Fruit fly (Drosophila melanogaster) whole organism, embryonic: ENCODE measurements around the gene CG5254.

Experiments used
- ATbp ChIP-seq: fragments of 200-800 bp; sonication (Bioruptor generic); optimal IDR thresholded peaks from 2 replicates; lab custom pipeline; 2017; ENCODE audit warnings: missing biosample characterization, mild to moderate bottlenecking, missing genetic modification characterization, missing genetic modification reagents
- Bdp1 ChIP-seq: fragments of 200-800 bp; sonication (Bioruptor generic); optimal IDR thresholded peaks from 3 replicates; lab custom pipeline; 2016; ENCODE audit warnings: missing biosample characterization, missing genetic modification characterization
- Blimp-1 ChIP-seq: fragments of 200-800 bp; sonication (Bioruptor generic); optimal IDR thresholded peaks from 3 replicates; lab custom pipeline; 2018; ENCODE audit warnings: missing biosample characterization, missing genetic modification characterization, mild to moderate bottlenecking, moderate library complexity, missing genetic modification reagents
- CG11504 ChIP-seq: fragments of 200-800 bp; sonication (Bioruptor generic); optimal IDR thresholded peaks from 3 replicates; lab custom pipeline; 2019; ENCODE audit warnings: missing biosample characterization, mild to moderate bottlenecking, missing genetic modification characterization, moderate library complexity
- CG12071 ChIP-seq: fragments of 200-800 bp; sonication (Bioruptor generic); optimal IDR thresholded peaks from 3 replicates; lab custom pipeline; 2018; ENCODE audit warnings: missing biosample characterization, mild to moderate bottlenecking, missing genetic modification characterization
- CG1233 ChIP-seq: fragments of 200-800 bp; sonication (Bioruptor generic); optimal IDR thresholded peaks from 4 replicates; lab custom pipeline; 2018; ENCODE audit warnings: missing biosample characterization, mild to moderate bottlenecking, missing genetic modification characterization
- CG12659 ChIP-seq: fragments of 200-800 bp; sonication (Bioruptor generic); optimal IDR thresholded peaks from 3 replicates; lab custom pipeline; 2017; ENCODE audit warnings: mild to moderate bottlenecking, missing biosample characterization, missing genetic modification reagents, missing genetic modification characterization
- CG13123 ChIP-seq: fragments of 200-800 bp; sonication (Bioruptor generic); optimal IDR thresholded peaks from 2 replicates; lab custom pipeline; 2016; ENCODE audit warnings: missing biosample characterization, missing genetic modification characterization
- CG16813 ChIP-seq: fragments of 200-800 bp; sonication (Bioruptor generic); IDR thresholded peaks from 3 replicates; pipeline ENCODE4 v1.3.6; 2022; ENCODE audit warnings: missing biosample characterization, missing genetic modification characterization; ENCODE audit not compliant: partially characterized antibody
- CG17385 ChIP-seq: fragments of 200-800 bp; sonication (Bioruptor generic); optimal IDR thresholded peaks from 3 replicates; lab custom pipeline; 2018; ENCODE audit warnings: missing biosample characterization, mild to moderate bottlenecking, missing genetic modification characterization
- CG3281 ChIP-seq: fragments of 200-800 bp; sonication (Bioruptor generic); optimal IDR thresholded peaks from 3 replicates; lab custom pipeline; 2017; ENCODE audit warnings: missing biosample characterization, mild to moderate bottlenecking, missing genetic modification characterization
- CG33557 ChIP-seq: fragments of 200-800 bp; sonication (Bioruptor generic); optimal IDR thresholded peaks from 2 replicates; lab custom pipeline; 2019; ENCODE audit warnings: missing biosample characterization, mild to moderate bottlenecking, missing genetic modification characterization, moderate library complexity
- CG3995 ChIP-seq: fragments of 200-800 bp; sonication (Bioruptor generic); optimal IDR thresholded peaks from 3 replicates; lab custom pipeline; 2016; ENCODE audit warnings: missing biosample characterization, missing genetic modification characterization
- CG4707 ChIP-seq: fragments of 200-800 bp; sonication (Bioruptor generic); optimal IDR thresholded peaks from 2 replicates; lab custom pipeline; 2018; ENCODE audit warnings: missing biosample characterization, mild to moderate bottlenecking, missing genetic modification characterization, moderate library complexity
- CG4730 ChIP-seq: fragments of 200-800 bp; sonication (Bioruptor generic); IDR thresholded peaks from 2 replicates; pipeline ENCODE4 v1.3.6; 2022; ENCODE audit warnings: missing biosample characterization, missing genetic modification characterization
- CG6654 ChIP-seq: fragments of 200-800 bp; sonication (Bioruptor generic); optimal IDR thresholded peaks from 2 replicates; lab custom pipeline; 2017; ENCODE audit warnings: missing biosample characterization, mild to moderate bottlenecking, missing genetic modification characterization
- CG6813 ChIP-seq: fragments of 200-800 bp; sonication (Bioruptor generic); optimal IDR thresholded peaks from 2 replicates; lab custom pipeline; 2017; ENCODE audit warnings: missing biosample characterization, missing genetic modification characterization, mild to moderate bottlenecking, moderate library complexity, missing genetic modification reagents
- CG8290 ChIP-seq, 3 experiments: fragments of 200-800 bp; sonication (Bioruptor generic); optimal IDR thresholded peaks; 2 replicates each; lab custom pipeline; 2016 to 2019; ENCODE audit warnings: missing biosample characterization in 3 of 3, missing genetic modification characterization in 3 of 3, mild to moderate bottlenecking in 2 of 3, moderate library complexity in 1 of 3
- CrebB ChIP-seq: fragments of 200-800 bp; sonication (Bioruptor generic); optimal IDR thresholded peaks from 3 replicates; lab custom pipeline; 2018; ENCODE audit warnings: missing biosample characterization, mild to moderate bottlenecking, missing genetic modification characterization
- Dll ChIP-seq: fragments of 200-800 bp; sonication (Bioruptor generic); IDR thresholded peaks from 4 replicates; pipeline ENCODE4 v1.3.6; 2022; ENCODE audit warnings: missing biosample characterization, missing genetic modification characterization; ENCODE audit not compliant: partially characterized antibody
- Dref ChIP-seq: fragments of 200-800 bp; sonication (Bioruptor generic); IDR thresholded peaks from 2 replicates; pipeline ENCODE4 v1.3.6; 2022; ENCODE audit warnings: missing biosample characterization, missing genetic modification characterization
- E2f1 ChIP-seq: fragments of 200-800 bp; sonication (Bioruptor generic); IDR thresholded peaks from 2 replicates; pipeline ENCODE4 v1.3.6; 2022; ENCODE audit warnings: missing biosample characterization, missing genetic modification characterization
- Fer1 ChIP-seq: fragments of 200-800 bp; sonication (Bioruptor generic); optimal IDR thresholded peaks from 2 replicates; lab custom pipeline; 2017; ENCODE audit warnings: missing biosample characterization, mild to moderate bottlenecking, missing genetic modification characterization
- GATAe ChIP-seq: fragments of 200-800 bp; sonication (Bioruptor generic); conservative IDR thresholded peaks from 2 replicates; pipeline ENCODE4 v1.3.6; 2022; ENCODE audit warnings: missing biosample characterization, missing genetic modification characterization
- Gug ChIP-seq: fragments of 200-800 bp; sonication (Bioruptor generic); IDR thresholded peaks from 4 replicates; pipeline ENCODE4 v1.3.6; 2022; ENCODE audit warnings: missing biosample characterization, missing genetic modification characterization
- HLH3B ChIP-seq: fragments of 200-800 bp; sonication (Bioruptor generic); IDR thresholded peaks from 2 replicates; pipeline ENCODE4 v1.3.6; 2022; ENCODE audit warnings: missing biosample characterization, missing genetic modification characterization
- Hr51 ChIP-seq, 2 experiments: fragments of 200-800 bp; sonication (Bioruptor generic); optimal IDR thresholded peaks; 2 replicates in 1 of 2; 3 replicates in 1 of 2; lab custom pipeline; 2016 to 2018; ENCODE audit warnings: missing biosample characterization in 2 of 2, missing genetic modification characterization in 2 of 2, mild to moderate bottlenecking in 1 of 2, moderate library complexity in 1 of 2
- MTF-1 ChIP-seq: fragments of 200-800 bp; sonication (Bioruptor generic); optimal IDR thresholded peaks from 2 replicates; lab custom pipeline; 2018; ENCODE audit warnings: missing biosample characterization, mild to moderate bottlenecking, missing genetic modification characterization, borderline replicate concordance
- NC2α ChIP-seq: fragments of 200-800 bp; sonication (Bioruptor generic); optimal IDR thresholded peaks from 2 replicates; lab custom pipeline; 2016; ENCODE audit warnings: missing biosample characterization, missing genetic modification characterization
- NfI ChIP-seq: fragments of 200-800 bp; sonication (Bioruptor generic); optimal IDR thresholded peaks from 3 replicates; lab custom pipeline; 2018; ENCODE audit warnings: missing biosample characterization, mild to moderate bottlenecking, missing genetic modification characterization, moderate library complexity
- Optix ChIP-seq: fragments of 200-800 bp; sonication (Bioruptor generic); IDR thresholded peaks from 3 replicates; pipeline ENCODE4 v1.3.6; 2022; ENCODE audit warnings: missing biosample characterization, missing genetic modification characterization
- Sox100B ChIP-seq: fragments of 200-800 bp; sonication (Bioruptor generic); optimal IDR thresholded peaks from 3 replicates; lab custom pipeline; 2018; ENCODE audit warnings: missing biosample characterization, mild to moderate bottlenecking, missing genetic modification characterization
- Xrp1 ChIP-seq: fragments of 200-800 bp; sonication (Bioruptor generic); IDR thresholded peaks from 2 replicates; pipeline ENCODE4 v1.3.6; 2022; ENCODE audit warnings: missing biosample characterization, missing genetic modification characterization
- ab ChIP-seq: fragments of 200-800 bp; sonication (Bioruptor generic); optimal IDR thresholded peaks from 2 replicates; lab custom pipeline; 2016; ENCODE audit warnings: missing biosample characterization, missing genetic modification characterization
- az2 ChIP-seq: fragments of 200-800 bp; sonication (Bioruptor generic); optimal IDR thresholded peaks from 3 replicates; lab custom pipeline; 2016; ENCODE audit warnings: missing biosample characterization, missing genetic modification characterization
- caup ChIP-seq: fragments of 200-800 bp; sonication (Bioruptor generic); optimal IDR thresholded peaks from 3 replicates; lab custom pipeline; 2017; ENCODE audit warnings: missing biosample characterization, mild to moderate bottlenecking, missing genetic modification characterization, moderate library complexity; ENCODE audit not compliant: severe bottlenecking
- crc ChIP-seq: fragments of 200-800 bp; sonication (Bioruptor generic); optimal IDR thresholded peaks from 2 replicates; lab custom pipeline; 2016; ENCODE audit warnings: missing biosample characterization, missing genetic modification characterization
- cwo ChIP-seq: fragments of 200-800 bp; sonication (Bioruptor generic); optimal IDR thresholded peaks from 3 replicates; lab custom pipeline; 2017; ENCODE audit warnings: missing biosample characterization, missing genetic modification characterization, mild to moderate bottlenecking, moderate library complexity, missing genetic modification reagents
- dpn ChIP-seq, 2 experiments: fragments of 200-800 bp; sonication (Bioruptor generic); optimal IDR thresholded peaks; 3 replicates each; lab custom pipeline; 2016; ENCODE audit warnings: missing biosample characterization in 2 of 2, missing genetic modification characterization in 2 of 2
- ham ChIP-seq: fragments of 200-800 bp; sonication (Bioruptor generic); IDR thresholded peaks from 2 replicates; pipeline ENCODE4 v1.3.6; 2022; ENCODE audit warnings: missing biosample characterization, missing genetic modification characterization
- jing ChIP-seq: fragments of 200-800 bp; sonication (Bioruptor generic); optimal IDR thresholded peaks from 2 replicates; lab custom pipeline; 2018; ENCODE audit warnings: missing biosample characterization, mild to moderate bottlenecking, missing genetic modification characterization
- kni ChIP-seq: fragments of 200-800 bp; sonication (Bioruptor generic); optimal IDR thresholded peaks from 3 replicates; lab custom pipeline; 2017; ENCODE audit warnings: mild to moderate bottlenecking, missing biosample characterization, missing genetic modification reagents, missing genetic modification characterization
- nerfin-2 ChIP-seq: fragments of 200-800 bp; sonication (Bioruptor generic); IDR thresholded peaks from 2 replicates; pipeline ENCODE4 v1.3.6; 2022; ENCODE audit warnings: missing biosample characterization, missing genetic modification characterization; ENCODE audit not compliant: partially characterized antibody
- oc ChIP-seq: fragments of 200-800 bp; sonication (Bioruptor generic); optimal IDR thresholded peaks from 2 replicates; lab custom pipeline; 2018; ENCODE audit warnings: missing biosample characterization, mild to moderate bottlenecking, missing genetic modification characterization, moderate library complexity
- onecut ChIP-seq: fragments of 200-800 bp; sonication (Bioruptor generic); IDR thresholded peaks from 2 replicates; pipeline ENCODE4 v1.3.6; 2022; ENCODE audit warnings: missing biosample characterization, missing genetic modification characterization
- scrt ChIP-seq: fragments of 200-800 bp; sonication (Bioruptor generic); optimal IDR thresholded peaks from 2 replicates; lab custom pipeline; 2018; ENCODE audit warnings: missing biosample characterization, mild to moderate bottlenecking, missing genetic modification characterization, moderate library complexity
- wdn ChIP-seq: fragments of 200-800 bp; sonication (Bioruptor generic); IDR thresholded peaks from 2 replicates; pipeline ENCODE4 v1.3.6; 2022; ENCODE audit warnings: missing biosample characterization, missing genetic modification characterization
- zfh2 ChIP-seq: fragments of 200-800 bp; sonication (Bioruptor generic); optimal IDR thresholded peaks from 2 replicates; lab custom pipeline; 2016; ENCODE audit warnings: missing biosample characterization, missing genetic modification characterization

Gene CG5254

dm6 chrX:768480-769123, 18.5 kb downstream of the CG5254 start (continued):
- TF ChIP-seq CrebB (tag; lab: Kevin White, UChicago) (no peak), CG12659 (no peak), Optix (GFP tag; lab: Robert Waterston, UW) (0 out of 3 replicates have a peak, but pooled peaks have one; percentile 7), kni (GFP tag; lab: Kevin White, UChicago) (peak; percentile 79), cwo (no peak), onecut (no peak), Dll (no peak), MTF-1 (GFP tag; lab: Kevin White, UChicago) (no peak), GATAe (GFP tag; lab: Robert Waterston, UW) (no peak), Xrp1 (GFP tag; lab: Robert Waterston, UW) (peak; percentile 38; the same call in 1 of the 2 replicates), HLH3B (no peak), CG1233 (GFP tag; lab: Kevin White, UChicago) (peak; percentile 6), oc (peak; percentile 88), Sox100B (no peak), CG12071 (GFP tag; lab: Kevin White, UChicago) (no peak), CG11504 (no peak), scrt (no peak), caup (GFP tag; lab: Kevin White, UChicago) (no peak), dpn (GFP tag; optimal IDR thresholded peaks at IDR 0.05; lab: Kevin White, UChicago) (no peak), zfh2 (no peak), ab (GFP tag; lab: Kevin White, UChicago) (no peak), Blimp-1 (peak; percentile 23), crc (GFP tag; lab: Kevin White, UChicago) (no peak), CG3281 (no peak), CG6654 (GFP tag; lab: Kevin White, UChicago) (no peak), NC2α (no peak), NfI (GFP tag; lab: Kevin White, UChicago) (no peak), CG8290 (GFP tag; optimal IDR thresholded peaks at IDR 0.05; lab: Kevin White, UChicago) (no peak), CG8290 (tag; optimal IDR thresholded peaks at IDR 0.05; lab: Kevin White, UChicago) (peak in 1 of 2 experiments; percentile 30), CG4730 (no peak), CG16813 (GFP tag; lab: Robert Waterston, UW) (no peak), wdn (GFP tag; lab: Robert Waterston, UW) (no peak), Bdp1 (no peak), CG13123 (GFP tag; lab: Kevin White, UChicago) (no peak), CG4707 (no peak), Gug (no peak), CG6813 (GFP tag; lab: Kevin White, UChicago) (peak; percentile 44), E2f1 (GFP tag; lab: Robert Waterston, UW) (no peak), CG33557 (GFP tag; lab: Kevin White, UChicago) (no peak), Fer1 (no peak), Dref (peak; percentile 29; the same call in 1 of the 2 replicates), CG17385 (no peak), ATbp (GFP tag; lab: Kevin White, UChicago) (no peak), nerfin-2 (GFP tag; lab: Robert Waterston, UW) (no peak), Hr51 (GFP tag; optimal IDR thresholded peaks at IDR 0.05; lab: Kevin White, UChicago) (no peak), ham (GFP tag; lab: Robert Waterston, UW) (no peak), az2 (GFP tag; lab: Kevin White, UChicago) (no peak), CG3995 (GFP tag; lab: Kevin White, UChicago) (no peak), jing (no peak)
